Worm (Caenorhabditis elegans) whole organism, L4 larva: ENCODE results near the gene Y69H2.1.

ENCODE experiments used
- D1046.2 ChIP-seq: fragments of 200-800 bp; sonication (Bioruptor generic); IDR thresholded peaks from 2 replicates; pipeline ENCODE4 v1.3.6; 2022; ENCODE audit warnings: missing genetic modification characterization, missing compliant biosample characterization
- F26F4.8 ChIP-seq: fragments of 200-800 bp; sonication (Bioruptor generic); conservative IDR thresholded peaks from 2 replicates; pipeline ENCODE4 v1.3.6; 2022; ENCODE audit warnings: missing genetic modification characterization, missing compliant biosample characterization
- F49E8.2 ChIP-seq: sonication (generic microtip); optimal IDR thresholded peaks from 2 replicates; lab custom pipeline; 2016; ENCODE audit warnings: missing compliant biosample characterization, mild to moderate bottlenecking, missing genetic modification characterization, borderline replicate concordance
- aha-1 ChIP-seq: fragments of 150-350 bp; peaks from one replicate; lab custom pipeline; 2014; ENCODE audit warnings: missing biosample characterization, missing genetic modification characterization
- ama-1 ChIP-seq: fragments of 150-350 bp; optimal IDR thresholded peaks from 2 replicates; lab custom pipeline; 2014; ENCODE audit warnings: inconsistent platforms, mixed read lengths
- ceh-62 ChIP-seq: sonication (generic microtip); optimal IDR thresholded peaks from 2 replicates; lab custom pipeline; 2017; ENCODE audit warnings: missing biosample characterization, missing genetic modification characterization
- ces-1 ChIP-seq: fragments of 150-350 bp; sonication (generic microtip); optimal IDR thresholded peaks from 4 replicates; lab custom pipeline; 2014; ENCODE audit warnings: missing biosample characterization, missing genetic modification reagents, missing genetic modification characterization
- daf-16 ChIP-seq, 3 experiments: sonication (generic microtip); optimal IDR thresholded peaks; 2 replicates each; lab custom pipeline; 2016 to 2017; ENCODE audit warnings: missing genetic modification characterization in 3 of 3, missing genetic modification reagents in 3 of 3, mild to moderate bottlenecking in 2 of 3, missing compliant biosample characterization in 2 of 3, missing biosample characterization in 1 of 3, moderate library complexity in 1 of 3
- daf-19 ChIP-seq: fragments of 200-800 bp; sonication (Bioruptor generic); conservative IDR thresholded peaks from 2 replicates; pipeline ENCODE4 v1.3.6; 2022; ENCODE audit warnings: missing genetic modification characterization, missing compliant biosample characterization
- dmd-6 ChIP-seq: fragments of 200-800 bp; sonication (Bioruptor generic); IDR thresholded peaks from 2 replicates; pipeline ENCODE4 v1.3.6; 2022; ENCODE audit warnings: missing genetic modification reagents, missing genetic modification characterization, missing compliant biosample characterization
- dve-1 ChIP-seq: sonication (generic microtip); optimal IDR thresholded peaks from 2 replicates; lab custom pipeline; 2017; ENCODE audit warnings: antibody characterized with exemption, mild to moderate bottlenecking, missing genetic modification characterization, missing compliant biosample characterization; ENCODE audit not compliant: insufficient read depth
- egl-43 ChIP-seq: fragments of 200-800 bp; sonication (Bioruptor generic); IDR thresholded peaks from 2 replicates; pipeline ENCODE4 v1.3.6; 2022; ENCODE audit warnings: missing genetic modification reagents, missing genetic modification characterization, missing compliant biosample characterization
- hif-1 ChIP-seq, 2 experiments: sonication (generic microtip); optimal IDR thresholded peaks; 2 replicates each; lab custom pipeline; 2016 to 2017; ENCODE audit warnings: missing compliant biosample characterization in 2 of 2, missing genetic modification characterization in 2 of 2, missing genetic modification reagents in 2 of 2, missing genotype in 2 of 2, mild to moderate bottlenecking in 1 of 2
- lim-7 ChIP-seq: fragments of 200-800 bp; sonication (Bioruptor generic); IDR thresholded peaks from 2 replicates; pipeline ENCODE4 v1.3.6; 2022; ENCODE audit warnings: missing genetic modification characterization, missing compliant biosample characterization
- lin-1 ChIP-seq: fragments of 200-800 bp; sonication (Bioruptor generic); IDR thresholded peaks from 2 replicates; pipeline ENCODE4 v1.3.6; 2022; ENCODE audit warnings: missing genetic modification reagents, missing genetic modification characterization, missing compliant biosample characterization
- lin-13 ChIP-seq: fragments of 150-350 bp; optimal IDR thresholded peaks from 2 replicates; lab custom pipeline; 2014; ENCODE audit warnings: missing biosample characterization, missing genetic modification reagents, missing genetic modification characterization
- lsy-2 ChIP-seq, 2 experiments: fragments of 150-350 bp in 1 of 2; sonication (generic microtip) in 1 of 2; optimal IDR thresholded peaks; 2 replicates each; lab custom pipeline; 2014 to 2017; ENCODE audit warnings: missing biosample characterization in 2 of 2, missing genetic modification characterization in 2 of 2
- madf-5 ChIP-seq, 2 experiments: fragments of 200-800 bp; sonication (Bioruptor generic); IDR thresholded peaks; 2 replicates each; pipeline ENCODE4 v1.3.6; 2022; ENCODE audit warnings: missing compliant biosample characterization in 2 of 2, missing genetic modification characterization in 2 of 2
- mdt-29 ChIP-seq: fragments of 200-800 bp; sonication (Bioruptor generic); IDR thresholded peaks from 2 replicates; pipeline ENCODE4 v1.3.6; 2022; ENCODE audit warnings: missing genetic modification reagents, missing genetic modification characterization, missing compliant biosample characterization
- mep-1 ChIP-seq: fragments of 150-350 bp; sonication (generic microtip); optimal IDR thresholded peaks from 3 replicates; lab custom pipeline; 2014; ENCODE audit warnings: missing biosample characterization, missing genetic modification characterization
- nhr-11 ChIP-seq: fragments of 150-350 bp; optimal IDR thresholded peaks from 2 replicates; lab custom pipeline; 2014; ENCODE audit warnings: missing biosample characterization, missing genetic modification characterization
- nhr-25 ChIP-seq: sonication (generic microtip); optimal IDR thresholded peaks from 2 replicates; lab custom pipeline; 2017; ENCODE audit warnings: missing genetic modification characterization, mild to moderate bottlenecking, missing compliant biosample characterization, antibody characterized with exemption, moderate library complexity, borderline replicate concordance; ENCODE audit not compliant: insufficient read depth
- nhr-28 ChIP-seq: fragments of 150-350 bp; optimal IDR thresholded peaks from 2 replicates; lab custom pipeline; 2014; ENCODE audit warnings: missing biosample characterization, missing genetic modification characterization
- nhr-76 ChIP-seq: fragments of 150-350 bp; optimal IDR thresholded peaks from 2 replicates; lab custom pipeline; 2014; ENCODE audit warnings: missing biosample characterization, missing genetic modification characterization
- saeg-2 ChIP-seq: fragments of 200-800 bp; sonication (Bioruptor generic); IDR thresholded peaks from 2 replicates; pipeline ENCODE4 v1.3.6; 2022; ENCODE audit warnings: missing genetic modification reagents, missing genetic modification characterization, missing compliant biosample characterization
- set-16 ChIP-seq: fragments of 200-800 bp; sonication (Bioruptor generic); IDR thresholded peaks from 2 replicates; pipeline ENCODE4 v1.3.6; 2022; ENCODE audit warnings: missing genetic modification reagents, missing genetic modification characterization, missing compliant biosample characterization
- skn-1 ChIP-seq: fragments of 150-350 bp; optimal IDR thresholded peaks from 2 replicates; lab custom pipeline; 2014; ENCODE audit warnings: missing biosample characterization, missing genetic modification characterization
- snpc-1.2 ChIP-seq: fragments of 200-800 bp; sonication (Bioruptor generic); IDR thresholded peaks from 2 replicates; pipeline ENCODE4 v1.3.6; 2022; ENCODE audit warnings: missing genetic modification reagents, missing genetic modification characterization, missing compliant biosample characterization
- tag-97 ChIP-seq: fragments of 200-800 bp; sonication (Bioruptor generic); IDR thresholded peaks from 2 replicates; pipeline ENCODE4 v1.3.6; 2022; ENCODE audit warnings: missing genetic modification characterization, missing compliant biosample characterization
- unc-130 ChIP-seq: sonication (generic microtip); optimal IDR thresholded peaks from 2 replicates; lab custom pipeline; 2016; ENCODE audit warnings: missing genetic modification reagents, missing genetic modification characterization, missing compliant biosample characterization
- unc-62 ChIP-seq, 3 experiments: fragments of 150-350 bp in 1 of 3; sonication (generic microtip); optimal IDR thresholded peaks in 2 of 3; peaks in 1 of 3; 1 replicate in 1 of 3; 2 replicates in 2 of 3; lab custom pipeline; 2014 to 2017; ENCODE audit warnings: missing biosample characterization in 3 of 3, missing genetic modification characterization in 3 of 3, missing genetic modification reagents in 3 of 3, missing genotype in 1 of 3
- zfp-3 ChIP-seq: fragments of 200-800 bp; sonication (Bioruptor generic); conservative IDR thresholded peaks from 2 replicates; pipeline ENCODE4 v1.3.6; 2022; ENCODE audit warnings: missing genetic modification reagents, missing genetic modification characterization, missing compliant biosample characterization
- zip-11 ChIP-seq: fragments of 200-800 bp; sonication (Bioruptor generic); IDR thresholded peaks from 2 replicates; pipeline ENCODE4 v1.3.6; 2022; ENCODE audit warnings: missing genetic modification characterization, missing compliant biosample characterization
- ztf-11 ChIP-seq: fragments of 150-350 bp; optimal IDR thresholded peaks from 2 replicates; lab custom pipeline; 2014; ENCODE audit warnings: missing biosample characterization, missing genetic modification characterization

Gene Y69H2.1

ce11 chrV:18639601-18640354, 17.4 kb upstream of the Y69H2.1 start, which contains the start of gene egas-1 (continued):
- peak; percentile 47 for TF ChIP-seq nhr-25 (tag; lab: Kevin White, UChicago)
- TF ChIP-seq lin-1 (GFP tag; lab: Robert Waterston, UW) = no peak
- no peak for TF ChIP-seq skn-1
- TF ChIP-seq egl-43 (GFP tag; lab: Robert Waterston, UW) = no peak
- TF ChIP-seq, all 104 proteins: peak for 10

- TF ChIP-seq daf-19 (GFP tag; lab: Robert Waterston, UW) = no peak
- peak; percentile 98 for TF ChIP-seq set-16 (GFP tag; lab: Robert Waterston, UW)
- 0 out of 2 replicates have a peak, but pooled peaks have one; percentile 3 for TF ChIP-seq egl-43 (GFP tag; lab: Robert Waterston, UW)
- no peak for TF ChIP-seq zip-11
These were observed 16.7 kb upstream of the Y69H2.1 start for ce11 chrV:18639074-18639473.

ce11 chrV:18638367-18638873, 16.1 kb upstream of the Y69H2.1 start, which contains the start of gene col-42:
TSS of gene col-42 (plus strand) at chrV:18638484.
- peak; percentile 14; the same call in 1 of the 2 replicates for TF ChIP-seq zfp-3 (GFP tag; lab: Robert Waterston, UW)
- 0 out of 2 replicates have a peak, but pooled peaks have one; percentile 10 for TF ChIP-seq D1046.2 (GFP tag; lab: Robert Waterston, UW)
- TF ChIP-seq ama-1 = peak; percentile 38
- TF ChIP-seq ceh-62 (tag; lab: Kevin White, UChicago) = no peak
- TF ChIP-seq nhr-25 (tag; lab: Kevin White, UChicago) = peak; percentile 11

- TF ChIP-seq daf-19 (GFP tag; lab: Robert Waterston, UW) (no peak), ceh-62 (tag; lab: Kevin White, UChicago) (no peak), ces-1 (GFP tag; lab: Kevin White, UChicago) (no peak), ama-1 (peak; percentile 85), lim-7 (GFP tag; lab: Robert Waterston, UW) (no peak), daf-16 (GFP tag; optimal IDR thresholded peaks at IDR 0.05; lab: Kevin White, UChicago) (no peak), daf-16 (tag; optimal IDR thresholded peaks at IDR 0.05; lab: Kevin White, UChicago) (no peak), aha-1 (peak; percentile 18), mdt-29 (GFP tag; lab: Robert Waterston, UW) (peak; percentile 33; the same call in 1 of the 2 replicates), madf-5 (GFP tag; IDR thresholded peaks at IDR 0.05; lab: Robert Waterston, UW) (no peak), nhr-11 (tag; lab: Kevin White, UChicago) (no peak), unc-62 (GFP tag; optimal IDR thresholded peaks at IDR 0.05 in 1 of 2; lab: Kevin White, UChicago) (peak in 1 of 2 experiments; percentile 72), unc-62 (tag; optimal IDR thresholded peaks at IDR 0.05; lab: Kevin White, UChicago) (no peak), nhr-28 (tag; lab: Kevin White, UChicago) (peak; percentile 8), mep-1 (tag; lab: Kevin White, UChicago) (peak; percentile 31), hif-1 (tag; optimal IDR thresholded peaks at IDR 0.05; lab: Kevin White, UChicago) (no peak), tag-97 (GFP tag; lab: Robert Waterston, UW) (no peak), nhr-25 (tag; lab: Kevin White, UChicago) (peak; percentile 58), lsy-2 (tag; optimal IDR thresholded peaks at IDR 0.05; lab: Kevin White, UChicago) (no peak)
These were observed 15.4 kb upstream of the Y69H2.1 start for ce11 chrV:18637544-18638366.

- no peak for TF ChIP-seq lin-13 (GFP tag; lab: Kevin White, UChicago)
- TF ChIP-seq unc-130 (GFP tag; lab: Kevin White, UChicago) = no peak
- no peak for TF ChIP-seq egl-43 (GFP tag; lab: Robert Waterston, UW)
- no peak for TF ChIP-seq F49E8.2 (tag; lab: Kevin White, UChicago)
- TF ChIP-seq lin-1 (GFP tag; lab: Robert Waterston, UW) = no peak
- TF ChIP-seq nhr-76 (tag; lab: Kevin White, UChicago) = no peak
- TF ChIP-seq snpc-1.2 = no peak
- TF ChIP-seq saeg-2 (GFP tag; lab: Robert Waterston, UW) = no peak
- TF ChIP-seq dmd-6 (GFP tag; lab: Robert Waterston, UW) = no peak
- no peak for TF ChIP-seq mdt-29 (GFP tag; lab: Robert Waterston, UW)
- TF ChIP-seq ztf-11 (tag; lab: Kevin White, UChicago) = no peak
- TF ChIP-seq F26F4.8 (GFP tag; lab: Robert Waterston, UW) = no peak
- TF ChIP-seq mep-1 (tag; lab: Kevin White, UChicago) = no peak
- TF ChIP-seq dve-1 (tag; lab: Kevin White, UChicago) = no peak
- no peak for TF ChIP-seq aha-1
These were observed 13.9 kb upstream of the Y69H2.1 start, which contains the start of gene egas-3 for ce11 chrV:18636248-18636647. TSS of gene egas-3 (minus strand) at chrV:18636348.
